Worm (Caenorhabditis elegans): ENCODE measurements around the gene M163.7.

Gene M163.7

ce11 chrX:14513462-14513861 is 48.8 kb downstream of the M163.7 start:
- TF ChIP-seq mab-5 (tag; optimal IDR thresholded peaks at IDR 0.05) (peak; percentile 48), crh-2 (tag; optimal IDR thresholded peaks at IDR 0.05) (peak; percentile 16), C34F6.9 (tag; optimal IDR thresholded peaks at IDR 0.05) (peak; percentile 76), sma-3 (GFP tag; optimal IDR thresholded peaks at IDR 0.05) (no peak), F13H6.1 (tag; optimal IDR thresholded peaks at IDR 0.05) (peak; percentile 10), unc-55 (GFP tag; optimal IDR thresholded peaks at IDR 0.05) (peak; percentile 62), lin-39 (tag; optimal IDR thresholded peaks at IDR 0.05) (no peak), egl-27 (tag; optimal IDR thresholded peaks at IDR 0.05) (no peak), nhr-129 (tag; optimal IDR thresholded peaks at IDR 0.05) (peak; percentile 34), lsy-2 (tag; optimal IDR thresholded peaks at IDR 0.05) (peak in 1 of 2 experiments; percentile 9), nhr-23 (tag; optimal IDR thresholded peaks at IDR 0.05) (no peak), sma-9 (GFP tag; optimal IDR thresholded peaks at IDR 0.05) (peak; percentile 5), sma-9 (tag; optimal IDR thresholded peaks at IDR 0.05) (no peak)

- no peak for TF ChIP-seq unc-55 (GFP tag; optimal IDR thresholded peaks at IDR 0.05)
- TF ChIP-seq fos-1 (tag; optimal IDR thresholded peaks at IDR 0.05): peak; percentile 64
- peak; percentile 16 for TF ChIP-seq crh-2 (tag; optimal IDR thresholded peaks at IDR 0.05)
- TF ChIP-seq sma-9 (GFP tag; optimal IDR thresholded peaks at IDR 0.05): peak; percentile 37
- no peak for TF ChIP-seq sma-9 (tag; optimal IDR thresholded peaks at IDR 0.05)
- no peak for TF ChIP-seq sem-4 (tag; optimal IDR thresholded peaks at IDR 0.05)
- no peak for TF ChIP-seq F13H6.1 (tag; optimal IDR thresholded peaks at IDR 0.05)
- TF ChIP-seq nhr-12 (tag; optimal IDR thresholded peaks at IDR 0.05): no peak
- no peak for TF ChIP-seq dmd-4 (tag; optimal IDR thresholded peaks at IDR 0.05)
- no peak for TF ChIP-seq nhr-129 (tag; optimal IDR thresholded peaks at IDR 0.05)
- TF ChIP-seq ztf-1 (GFP tag; conservative IDR thresholded peaks at IDR 0.05): no peak
- TF ChIP-seq Y55F3AM.14 (GFP tag; optimal IDR thresholded peaks at IDR 0.05): no peak
- TF ChIP-seq nhr-25 (tag; optimal IDR thresholded peaks at IDR 0.05): no peak
- no peak for TF ChIP-seq nhr-77 (tag; optimal IDR thresholded peaks at IDR 0.05)
- no peak for TF ChIP-seq R02D3.7 (tag; optimal IDR thresholded peaks at IDR 0.05)
- TF ChIP-seq peb-1 (tag; optimal IDR thresholded peaks at IDR 0.05): no peak
- TF ChIP-seq blmp-1 (tag; optimal IDR thresholded peaks at IDR 0.05; ENCODE audit: insufficient read depth): no peak
- no peak for TF ChIP-seq C34F6.9 (tag; optimal IDR thresholded peaks at IDR 0.05)
- TF ChIP-seq unc-62 (GFP tag; optimal IDR thresholded peaks at IDR 0.05): no peak
- TF ChIP-seq ZK546.5 (tag; optimal IDR thresholded peaks at IDR 0.05): no peak
- TF ChIP-seq mdl-1 (tag; optimal IDR thresholded peaks at IDR 0.05): no peak
- TF ChIP-seq alr-1 (tag; optimal IDR thresholded peaks at IDR 0.05): no peak
- TF ChIP-seq elt-3 (tag; optimal IDR thresholded peaks at IDR 0.05): no peak
- TF ChIP-seq zag-1 (tag; optimal IDR thresholded peaks at IDR 0.05): no peak
Measured at ce11 chrX:14515028-14515427, 50.4 kb downstream of the M163.7 start, which contains the start of gene gcsh-1. TSS of gene gcsh-1 (minus strand) at chrX:14515073.

All from whole organism, L2 larva.